Worm (Caenorhabditis elegans) whole organism, mixed stage, embryonic: ENCODE measurements around the gene syg-1.

Source experiments
- bed-3 ChIP-seq: fragments of 200-800 bp; sonication (Bioruptor generic); optimal IDR thresholded peaks from 3 replicates; lab custom pipeline; 2018; ENCODE audit warnings: mild to moderate bottlenecking, missing genetic modification characterization, moderate library complexity, missing compliant biosample characterization
- lin-13 ChIP-seq: fragments of 150-350 bp; optimal IDR thresholded peaks from 2 replicates; lab custom pipeline; 2014; ENCODE audit warnings: missing biosample characterization, missing genetic modification characterization
- nhr-12 ChIP-seq: fragments of 150-350 bp; optimal IDR thresholded peaks from 2 replicates; lab custom pipeline; 2014; ENCODE audit warnings: missing biosample characterization, missing genetic modification characterization

ce11 chrX:2483078-2483477 lies 32.0 kb downstream of the syg-1 start, which contains the start of gene K02E10.4:
- TF ChIP-seq lin-13 (tag; lab: Kevin White, UChicago) (no peak), nhr-12 (tag; lab: Kevin White, UChicago) (no peak), bed-3 (no peak)
